Fruit fly (Drosophila melanogaster) whole organism, embryonic: ENCODE results near the gene Rad1.

Experiments
- B-H1 ChIP-seq: fragments of 200-800 bp; sonication (Bioruptor generic); IDR thresholded peaks from 3 replicates; pipeline ENCODE4 v1.3.6; 2022; ENCODE audit warnings: missing biosample characterization, missing genetic modification characterization
- CG10274 ChIP-seq: fragments of 200-800 bp; sonication (Bioruptor generic); optimal IDR thresholded peaks from 3 replicates; lab custom pipeline; 2017; ENCODE audit warnings: missing biosample characterization, mild to moderate bottlenecking, missing genetic modification characterization
- CG10431 ChIP-seq: fragments of 200-800 bp; sonication (Bioruptor generic); optimal IDR thresholded peaks from 3 replicates; lab custom pipeline; 2018; ENCODE audit warnings: missing biosample characterization, mild to moderate bottlenecking, missing genetic modification characterization
- CG11695 ChIP-seq: fragments of 200-800 bp; sonication (Bioruptor generic); IDR thresholded peaks from 3 replicates; pipeline ENCODE4 v1.3.6; 2022; ENCODE audit warnings: missing biosample characterization, missing genetic modification characterization
- CG13296 ChIP-seq: fragments of 200-800 bp; sonication (Bioruptor generic); optimal IDR thresholded peaks from 3 replicates; lab custom pipeline; 2018; ENCODE audit warnings: missing biosample characterization, mild to moderate bottlenecking, missing genetic modification characterization
- CG14014 ChIP-seq: fragments of 200-800 bp; sonication (Bioruptor generic); IDR thresholded peaks from 2 replicates; pipeline ENCODE4 v1.3.6; 2022; ENCODE audit warnings: missing biosample characterization, missing genetic modification characterization
- CG14710 ChIP-seq: fragments of 200-800 bp; sonication (Bioruptor generic); optimal IDR thresholded peaks from 3 replicates; lab custom pipeline; 2019; ENCODE audit warnings: missing biosample characterization, mild to moderate bottlenecking, missing genetic modification characterization, moderate library complexity
- CG14965 ChIP-seq: fragments of 200-800 bp; sonication (Bioruptor generic); optimal IDR thresholded peaks from 2 replicates; lab custom pipeline; 2016; ENCODE audit warnings: missing biosample characterization, missing genetic modification characterization, borderline replicate concordance
- CG1647 ChIP-seq: fragments of 200-800 bp; sonication (Bioruptor generic); optimal IDR thresholded peaks from 3 replicates; lab custom pipeline; 2016; ENCODE audit warnings: missing biosample characterization, missing genetic modification characterization
- CG17328 ChIP-seq: fragments of 200-800 bp; sonication (Bioruptor generic); IDR thresholded peaks from 2 replicates; pipeline ENCODE4 v1.3.6; 2022; ENCODE audit warnings: missing biosample characterization, missing genetic modification characterization
- CG1792 ChIP-seq: fragments of 200-800 bp; sonication (Bioruptor generic); optimal IDR thresholded peaks from 2 replicates; lab custom pipeline; 2016; ENCODE audit warnings: missing biosample characterization, missing genetic modification characterization
- CG18011 ChIP-seq: fragments of 200-800 bp; sonication (Bioruptor generic); optimal IDR thresholded peaks from 2 replicates; lab custom pipeline; 2017; ENCODE audit warnings: missing biosample characterization, missing genetic modification characterization, mild to moderate bottlenecking, moderate library complexity, missing genotype
- CG2712 ChIP-seq: fragments of 200-800 bp; optimal IDR thresholded peaks from 3 replicates; lab custom pipeline; 2019; ENCODE audit warnings: missing biosample characterization, mild to moderate bottlenecking, missing genetic modification characterization, moderate library complexity
- CG30403 ChIP-seq: fragments of 200-800 bp; sonication (Bioruptor generic); optimal IDR thresholded peaks from 3 replicates; lab custom pipeline; 2016; ENCODE audit warnings: missing biosample characterization, missing genetic modification characterization
- CG3163 ChIP-seq: fragments of 200-800 bp; sonication (Bioruptor generic); optimal IDR thresholded peaks from 3 replicates; lab custom pipeline; 2016; ENCODE audit warnings: missing biosample characterization, missing genetic modification characterization
- CG32532 ChIP-seq: fragments of 200-800 bp; sonication (Bioruptor generic); IDR thresholded peaks from 2 replicates; pipeline ENCODE4 v1.3.6; 2022; ENCODE audit warnings: missing biosample characterization, missing genetic modification characterization
- CG4707 ChIP-seq: fragments of 200-800 bp; sonication (Bioruptor generic); optimal IDR thresholded peaks from 2 replicates; lab custom pipeline; 2018; ENCODE audit warnings: missing biosample characterization, mild to moderate bottlenecking, missing genetic modification characterization, moderate library complexity
- CG5245 ChIP-seq: fragments of 200-800 bp; sonication (Bioruptor generic); optimal IDR thresholded peaks from 3 replicates; lab custom pipeline; 2016; ENCODE audit warnings: missing biosample characterization, missing genetic modification characterization
- CG6175 ChIP-seq: fragments of 200-800 bp; sonication (Bioruptor generic); IDR thresholded peaks from 3 replicates; pipeline ENCODE4 v1.3.6; 2022; ENCODE audit warnings: missing biosample characterization, missing genetic modification characterization
- CG6813 ChIP-seq: fragments of 200-800 bp; sonication (Bioruptor generic); optimal IDR thresholded peaks from 2 replicates; lab custom pipeline; 2017; ENCODE audit warnings: missing biosample characterization, missing genetic modification characterization, mild to moderate bottlenecking, moderate library complexity, missing genetic modification reagents
- CG8944 ChIP-seq: fragments of 200-800 bp; sonication (Bioruptor generic); optimal IDR thresholded peaks from 3 replicates; lab custom pipeline; 2016; ENCODE audit warnings: missing biosample characterization, missing genetic modification characterization
- CG9215 ChIP-seq: fragments of 200-800 bp; sonication (Bioruptor generic); IDR thresholded peaks from 2 replicates; pipeline ENCODE4 v1.3.6; 2022; ENCODE audit warnings: missing biosample characterization, missing genetic modification characterization
- CG9817 ChIP-seq: fragments of 200-800 bp; sonication (Bioruptor generic); optimal IDR thresholded peaks from 2 replicates; lab custom pipeline; 2018; ENCODE audit warnings: missing biosample characterization, mild to moderate bottlenecking, missing genetic modification characterization, moderate library complexity
- CHES-1-like ChIP-seq: fragments of 200-800 bp; sonication (Bioruptor generic); optimal IDR thresholded peaks from 2 replicates; lab custom pipeline; 2016; ENCODE audit warnings: missing biosample characterization, missing genetic modification characterization
- CoRest ChIP-seq: fragments of 200-800 bp; sonication (Bioruptor generic); optimal IDR thresholded peaks from 3 replicates; lab custom pipeline; 2018; ENCODE audit warnings: missing biosample characterization, mild to moderate bottlenecking, missing genetic modification characterization, moderate library complexity
- Dip2 ChIP-seq: fragments of 200-800 bp; sonication (Bioruptor generic); IDR thresholded peaks from 2 replicates; pipeline ENCODE4 v1.3.6; 2022; ENCODE audit warnings: missing biosample characterization, missing genetic modification characterization
- Eip74EF ChIP-seq, 2 experiments: fragments of 200-800 bp in 1 of 2; fragments of >200 bp in 1 of 2; sonication (Bioruptor generic) in 1 of 2; optimal IDR thresholded peaks; 2 replicates each; lab custom pipeline; 2017 to 2019; ENCODE audit warnings: missing biosample characterization in 2 of 2, missing genetic modification characterization in 2 of 2, mild to moderate bottlenecking in 1 of 2, moderate library complexity in 1 of 2
- MBD-R2 ChIP-seq: fragments of 200-800 bp; sonication (Bioruptor generic); IDR thresholded peaks from 2 replicates; pipeline ENCODE4 v1.3.6; 2022; ENCODE audit warnings: missing biosample characterization, missing genetic modification characterization
- MESR4 ChIP-seq: fragments of 200-800 bp; sonication (Bioruptor generic); optimal IDR thresholded peaks from 2 replicates; lab custom pipeline; 2018; ENCODE audit warnings: missing biosample characterization, mild to moderate bottlenecking, missing genetic modification characterization, moderate library complexity
- Mrtf ChIP-seq: fragments of 200-800 bp; sonication (Bioruptor generic); IDR thresholded peaks from 3 replicates; pipeline ENCODE4 v1.3.6; 2022; ENCODE audit warnings: missing biosample characterization, missing genetic modification characterization
- NC2α ChIP-seq: fragments of 200-800 bp; sonication (Bioruptor generic); optimal IDR thresholded peaks from 2 replicates; lab custom pipeline; 2016; ENCODE audit warnings: missing biosample characterization, missing genetic modification characterization
- PHDP ChIP-seq: fragments of 200-800 bp; sonication (Bioruptor generic); optimal IDR thresholded peaks from 3 replicates; lab custom pipeline; 2018; ENCODE audit warnings: missing biosample characterization, mild to moderate bottlenecking, missing genetic modification characterization, moderate library complexity
- Pdp1 ChIP-seq, 2 experiments: fragments of 200-800 bp; sonication (Bioruptor generic); optimal IDR thresholded peaks; 3 replicates each; lab custom pipeline; 2016; ENCODE audit warnings: missing biosample characterization in 2 of 2, missing genetic modification characterization in 2 of 2, mild to moderate bottlenecking in 1 of 2, moderate library complexity in 1 of 2
- Poxn ChIP-seq: fragments of 200-800 bp; sonication (Bioruptor generic); IDR thresholded peaks from 2 replicates; pipeline ENCODE4 v1.3.6; 2022; ENCODE audit warnings: missing biosample characterization, missing genetic modification characterization
- Xbp1 ChIP-seq: fragments of 200-800 bp; sonication (Bioruptor generic); optimal IDR thresholded peaks from 3 replicates; lab custom pipeline; 2016; ENCODE audit warnings: missing biosample characterization, mild to moderate bottlenecking, missing genetic modification characterization
- al ChIP-seq: fragments of 200-800 bp; sonication (Bioruptor generic); IDR thresholded peaks from 2 replicates; pipeline ENCODE4 v1.3.6; 2022; ENCODE audit warnings: missing biosample characterization, missing genetic modification characterization
- ap ChIP-seq: fragments of 200-800 bp; sonication (Bioruptor generic); IDR thresholded peaks from 2 replicates; pipeline ENCODE4 v1.3.6; 2022; ENCODE audit warnings: missing biosample characterization, missing genetic modification characterization
- ash1 ChIP-seq: fragments of 200-800 bp; sonication (Bioruptor generic); optimal IDR thresholded peaks from 2 replicates; lab custom pipeline; 2018; ENCODE audit warnings: missing biosample characterization, mild to moderate bottlenecking, missing genetic modification characterization
- bsh ChIP-seq, 2 experiments: fragments of 200-800 bp; sonication (Bioruptor generic); optimal IDR thresholded peaks; 2 replicates each; lab custom pipeline; 2017 to 2018; ENCODE audit warnings: mild to moderate bottlenecking in 2 of 2, missing biosample characterization in 2 of 2, missing genetic modification characterization in 2 of 2, moderate library complexity in 1 of 2
- chm ChIP-seq: fragments of 200-800 bp; sonication (Bioruptor generic); IDR thresholded peaks from 2 replicates; pipeline ENCODE4 v1.3.6; 2022; ENCODE audit warnings: missing biosample characterization, missing genetic modification characterization
- chn ChIP-seq: fragments of 200-800 bp; sonication (Bioruptor generic); optimal IDR thresholded peaks from 2 replicates; lab custom pipeline; 2016; ENCODE audit warnings: missing biosample characterization, missing genetic modification characterization
- croc ChIP-seq: fragments of 200-800 bp; sonication (Bioruptor generic); conservative IDR thresholded peaks from 3 replicates; pipeline ENCODE4 v1.3.6; 2022; ENCODE audit warnings: missing biosample characterization, missing genetic modification characterization
- crp ChIP-seq, 2 experiments: fragments of 200-800 bp; sonication (Bioruptor generic); optimal IDR thresholded peaks; 2 replicates in 1 of 2; 3 replicates in 1 of 2; lab custom pipeline; 2017; ENCODE audit warnings: missing biosample characterization in 2 of 2, missing genetic modification characterization in 2 of 2, mild to moderate bottlenecking in 1 of 2, moderate library complexity in 1 of 2
- fd102C ChIP-seq: fragments of 200-800 bp; sonication (Bioruptor generic); optimal IDR thresholded peaks from 2 replicates; lab custom pipeline; 2018; ENCODE audit warnings: missing biosample characterization, mild to moderate bottlenecking, missing genetic modification characterization, moderate library complexity
- gfzf ChIP-seq: fragments of 200-800 bp; sonication (Bioruptor generic); optimal IDR thresholded peaks from 2 replicates; lab custom pipeline; 2016; ENCODE audit warnings: missing biosample characterization, mild to moderate bottlenecking, missing genetic modification characterization, moderate library complexity
- hb ChIP-seq: fragments of 200-800 bp; sonication (Bioruptor generic); IDR thresholded peaks from 3 replicates; pipeline ENCODE4 v1.3.6; 2022; ENCODE audit warnings: missing biosample characterization, missing genetic modification characterization; ENCODE audit not compliant: partially characterized antibody
- nerfin-1 ChIP-seq: fragments of 200-800 bp; sonication (Bioruptor generic); optimal IDR thresholded peaks from 3 replicates; lab custom pipeline; 2019; ENCODE audit warnings: missing biosample characterization, mild to moderate bottlenecking, missing genetic modification characterization, moderate library complexity
- sima ChIP-seq: fragments of 200-800 bp; sonication (Bioruptor generic); optimal IDR thresholded peaks from 2 replicates; lab custom pipeline; 2016; ENCODE audit warnings: missing biosample characterization, missing genetic modification characterization
- ssp ChIP-seq: fragments of 200-800 bp; sonication (Bioruptor generic); IDR thresholded peaks from 2 replicates; pipeline ENCODE4 v1.3.6; 2022; ENCODE audit warnings: missing biosample characterization, missing genetic modification characterization
- unpg ChIP-seq: fragments of 200-800 bp; sonication (Bioruptor generic); optimal IDR thresholded peaks from 3 replicates; lab custom pipeline; 2018; ENCODE audit warnings: missing biosample characterization, mild to moderate bottlenecking, missing genetic modification characterization, moderate library complexity
- zf30C ChIP-seq: fragments of 200-800 bp; sonication (Bioruptor generic); optimal IDR thresholded peaks from 3 replicates; lab custom pipeline; 2018; ENCODE audit warnings: missing biosample characterization, mild to moderate bottlenecking, missing genetic modification characterization

The Rad1 gene

DNA sequence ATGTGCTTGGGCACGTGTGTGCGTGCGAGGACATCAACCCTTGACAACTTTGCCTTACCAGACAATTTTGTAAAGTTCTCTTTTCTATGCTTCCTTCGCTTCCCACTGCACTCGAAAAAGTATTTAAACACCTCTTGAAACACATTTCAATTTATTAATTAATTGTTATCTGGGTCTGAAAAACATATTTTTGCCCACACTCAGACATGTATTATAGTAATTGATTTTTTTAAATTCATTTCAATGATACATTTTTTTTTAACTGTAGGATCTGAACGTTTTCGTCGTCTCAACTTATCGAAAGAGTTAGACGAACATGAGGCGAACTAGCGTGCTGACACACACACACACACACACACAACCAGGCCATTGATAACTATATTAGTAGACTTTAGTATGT is 32.4 kb downstream of the Rad1 start (continued):
- TF ChIP-seq gfzf (GFP tag; lab: Kevin White, UChicago) (no peak), NC2α (GFP tag; lab: Kevin White, UChicago) (no peak), ash1 (no peak), MBD-R2 (GFP tag; lab: Robert Waterston, UW) (no peak), CG1792 (GFP tag; lab: Kevin White, UChicago) (no peak), zf30C (GFP tag; lab: Kevin White, UChicago) (no peak), CG6175 (GFP tag; lab: Robert Waterston, UW) (no peak), Dip2 (no peak), CG14014 (GFP tag; lab: Robert Waterston, UW) (no peak), bsh (GFP tag; optimal IDR thresholded peaks at IDR 0.05; lab: Kevin White, UChicago) (no peak), hb (GFP tag; lab: Robert Waterston, UW) (no peak), fd102C (GFP tag; lab: Kevin White, UChicago) (no peak), croc (GFP tag; lab: Robert Waterston, UW) (no peak), CG10274 (GFP tag; lab: Kevin White, UChicago) (no peak), MESR4 (GFP tag; lab: Kevin White, UChicago) (no peak), CG4707 (GFP tag; lab: Kevin White, UChicago) (no peak), nerfin-1 (no peak), Poxn (no peak), CoRest (tag; lab: Kevin White, UChicago) (no peak), Xbp1 (GFP tag; lab: Kevin White, UChicago) (no peak), unpg (no peak), CG9817 (tag; lab: Kevin White, UChicago) (no peak), CG10431 (GFP tag; lab: Kevin White, UChicago) (no peak), B-H1 (GFP tag; lab: Robert Waterston, UW) (no peak), CG14710 (tag; lab: Kevin White, UChicago) (no peak), Mrtf (GFP tag; lab: Robert Waterston, UW) (no peak), chm (GFP tag; lab: Robert Waterston, UW) (no peak), CG6813 (no peak), CG3163 (GFP tag; lab: Kevin White, UChicago) (no peak), CG30403 (no peak), ssp (GFP tag; lab: Robert Waterston, UW) (no peak), PHDP (peak; percentile 18), CG13296 (GFP tag; lab: Kevin White, UChicago) (peak; percentile 19), CG9215 (GFP tag; lab: Robert Waterston, UW) (no peak), CHES-1-like (GFP tag; lab: Kevin White, UChicago) (no peak), chn (GFP tag; lab: Kevin White, UChicago) (no peak), al (no peak), Pdp1 (GFP tag; optimal IDR thresholded peaks at IDR 0.05; lab: Kevin White, UChicago) (no peak), CG32532 (no peak), CG1647 (no peak), CG2712 (tag; lab: Kevin White, UChicago) (no peak), crp (GFP tag; optimal IDR thresholded peaks at IDR 0.05; lab: Kevin White, UChicago) (no peak), sima (GFP tag; lab: Kevin White, UChicago) (no peak), CG8944 (GFP tag; lab: Kevin White, UChicago) (no peak), CG11695 (0 out of 3 replicates have a peak, but pooled peaks have one; percentile 22), Eip74EF (GFP tag; optimal IDR thresholded peaks at IDR 0.05; lab: Kevin White, UChicago) (no peak), CG14965 (GFP tag; lab: Kevin White, UChicago) (no peak), CG18011 (GFP tag; lab: Kevin White, UChicago) (no peak), CG5245 (GFP tag; lab: Kevin White, UChicago) (no peak), ap (GFP tag; lab: Robert Waterston, UW) (no peak), CG17328 (GFP tag; lab: Robert Waterston, UW) (no peak)
